Worm (Caenorhabditis elegans) whole organism, L3 larva: ENCODE results near the gene Y5F2A.4.
A peak's percentile ranks its signal among the peaks of the same experiment; 100 is the strongest.

Experiments
- ceh-28 ChIP-seq: fragments of 150-350 bp; optimal IDR thresholded peaks from 2 replicates; lab custom pipeline; 2014; ENCODE audit warnings: missing biosample characterization, missing genetic modification reagents, missing genetic modification characterization
- egl-27 ChIP-seq: sonication (generic microtip); optimal IDR thresholded peaks from 4 replicates; lab custom pipeline; 2017; ENCODE audit warnings: missing biosample characterization, missing genetic modification reagents, missing genetic modification characterization
- elt-3 ChIP-seq, 3 experiments: fragments of 150-350 bp in 1 of 3; sonication (generic microtip) in 2 of 3; optimal IDR thresholded peaks; 2 replicates in 2 of 3; 4 replicates in 1 of 3; lab custom pipeline; 2014 to 2017; ENCODE audit warnings: missing biosample characterization in 3 of 3, missing genetic modification characterization in 3 of 3
- nhr-11 ChIP-seq: fragments of 150-350 bp; optimal IDR thresholded peaks from 2 replicates; lab custom pipeline; 2014; ENCODE audit warnings: missing biosample characterization, missing genetic modification characterization
- nhr-12 ChIP-seq: fragments of 150-350 bp; optimal IDR thresholded peaks from 2 replicates; lab custom pipeline; 2014; ENCODE audit warnings: missing biosample characterization, missing genetic modification characterization
- nhr-237 ChIP-seq: fragments of 150-350 bp; optimal IDR thresholded peaks from 2 replicates; lab custom pipeline; 2014; ENCODE audit warnings: missing biosample characterization, missing genetic modification characterization
- nhr-76 ChIP-seq: fragments of 150-350 bp; sonication (generic microtip); optimal IDR thresholded peaks from 5 replicates; lab custom pipeline; 2014; ENCODE audit warnings: missing biosample characterization, missing genetic modification characterization
- nhr-77 ChIP-seq: fragments of 150-350 bp; optimal IDR thresholded peaks from 2 replicates; lab custom pipeline; 2014; ENCODE audit warnings: missing biosample characterization, missing genetic modification characterization
- skn-1 ChIP-seq: fragments of 150-350 bp; optimal IDR thresholded peaks from 2 replicates; lab custom pipeline; 2014; ENCODE audit warnings: missing biosample characterization, missing genetic modification characterization
- snpc-4 ChIP-seq: fragments of 150-350 bp; optimal IDR thresholded peaks from 2 replicates; lab custom pipeline; 2014; ENCODE audit warnings: missing biosample characterization, missing genetic modification characterization
- tbx-2 ChIP-seq: sonication (generic microtip); optimal IDR thresholded peaks from 2 replicates; lab custom pipeline; 2016; ENCODE audit warnings: mild to moderate bottlenecking, missing genetic modification characterization, missing compliant biosample characterization
- unc-62 ChIP-seq: fragments of 150-350 bp; sonication (generic microtip); optimal IDR thresholded peaks from 4 replicates; lab custom pipeline; 2014; ENCODE audit warnings: missing biosample characterization, missing genetic modification reagents, missing genetic modification characterization
- ztf-11 ChIP-seq: fragments of 150-350 bp; optimal IDR thresholded peaks from 2 replicates; lab custom pipeline; 2014; ENCODE audit warnings: missing biosample characterization, missing genetic modification characterization

DNA sequence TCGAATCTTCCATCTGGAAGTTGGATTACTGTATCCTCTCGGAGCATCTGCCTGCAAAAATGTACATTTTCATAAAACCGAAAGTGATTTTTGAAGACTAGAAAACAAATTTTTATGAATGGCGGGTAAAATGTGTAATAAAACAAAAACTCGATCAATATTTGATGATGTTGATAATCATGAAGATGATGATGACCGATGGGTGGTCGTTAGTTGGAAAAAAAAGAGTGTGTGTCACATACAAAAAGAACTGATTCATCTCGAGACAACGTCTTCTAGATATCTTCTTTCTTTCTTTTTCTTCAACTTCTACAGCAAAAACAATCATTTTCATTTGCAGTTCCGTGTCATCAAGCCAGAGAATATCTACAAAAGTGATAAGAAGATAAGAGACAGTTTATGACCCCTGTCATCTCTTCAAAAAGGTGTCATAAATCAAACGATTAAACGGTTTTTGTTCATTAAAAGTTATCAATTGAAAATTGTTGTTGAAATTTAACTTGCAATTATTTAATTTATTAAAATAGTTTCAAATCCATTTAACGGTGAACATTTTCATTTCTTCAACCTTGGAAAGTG lies 14.2 kb upstream of the Y5F2A.4 start, which contains the start of gene bcc-1:
- no peak for TF ChIP-seq ztf-11 (tag; lab: Kevin White, UChicago)
- no peak for TF ChIP-seq nhr-77 (tag; lab: Kevin White, UChicago)
- peak; percentile 19 for TF ChIP-seq ceh-28 (tag; lab: Kevin White, UChicago)
- TF ChIP-seq snpc-4 (tag; lab: Kevin White, UChicago), result no peak
- TF ChIP-seq egl-27 (tag; lab: Kevin White, UChicago), result peak; percentile 1
- no peak for TF ChIP-seq skn-1 (tag; lab: Kevin White, UChicago)
- no peak for TF ChIP-seq tbx-2
- TF ChIP-seq nhr-237 (tag; lab: Kevin White, UChicago), result no peak
- no peak for TF ChIP-seq nhr-76
- TF ChIP-seq elt-3 (tag; optimal IDR thresholded peaks at IDR 0.05; lab: Kevin White, UChicago), result peak in 1 of 3 experiments; percentile 57
- TF ChIP-seq nhr-12 (tag; lab: Kevin White, UChicago), result no peak
- peak; percentile 69 for TF ChIP-seq unc-62
- no peak for TF ChIP-seq nhr-11 (tag; lab: Kevin White, UChicago)
